Worm (Caenorhabditis elegans) whole organism, L4 larva: Measurements from ENCODE around the gene F21C10.10.

Experiments used
- F26F4.8 ChIP-seq: fragments of 200-800 bp; sonication (Bioruptor generic); conservative IDR thresholded peaks from 2 replicates; pipeline ENCODE4 v1.3.6; 2022; ENCODE audit warnings: missing genetic modification characterization, missing compliant biosample characterization
- F49E8.2 ChIP-seq: sonication (generic microtip); optimal IDR thresholded peaks from 2 replicates; lab custom pipeline; 2016; ENCODE audit warnings: missing compliant biosample characterization, mild to moderate bottlenecking, missing genetic modification characterization, borderline replicate concordance
- T20F7.1 ChIP-seq: fragments of 200-800 bp; sonication (Bioruptor generic); optimal IDR thresholded peaks from 2 replicates; lab custom pipeline; 2018; ENCODE audit warnings: mild to moderate bottlenecking, missing genetic modification characterization, missing compliant biosample characterization
- Y105C5A.15 ChIP-seq: fragments of 200-800 bp; sonication (Bioruptor generic); IDR thresholded peaks from 2 replicates; pipeline ENCODE4 v1.3.6; 2022; ENCODE audit warnings: missing genetic modification characterization, missing compliant biosample characterization
- aly-2 ChIP-seq: sonication (generic microtip); optimal IDR thresholded peaks from 2 replicates; lab custom pipeline; 2018; ENCODE audit warnings: missing biosample characterization, missing genetic modification characterization
- arid-1 ChIP-seq: fragments of 200-800 bp; sonication (Bioruptor generic); conservative IDR thresholded peaks from 2 replicates; pipeline ENCODE4 v1.3.6; 2022; ENCODE audit warnings: missing genetic modification reagents, missing genetic modification characterization, missing compliant biosample characterization
- attf-4 ChIP-seq: sonication (generic microtip); optimal IDR thresholded peaks from 3 replicates; lab custom pipeline; 2017; ENCODE audit warnings: missing biosample characterization, missing genetic modification characterization
- ceh-20 ChIP-seq: fragments of 200-800 bp; sonication (Bioruptor generic); IDR thresholded peaks from 2 replicates; pipeline ENCODE4 v1.3.6; 2022; ENCODE audit warnings: missing genetic modification reagents, missing genetic modification characterization, missing compliant biosample characterization
- ceh-62 ChIP-seq: sonication (generic microtip); optimal IDR thresholded peaks from 2 replicates; lab custom pipeline; 2017; ENCODE audit warnings: missing biosample characterization, missing genetic modification characterization
- cey-2 ChIP-seq: sonication (generic microtip); optimal IDR thresholded peaks from 3 replicates; lab custom pipeline; 2017; ENCODE audit warnings: missing genetic modification characterization, mild to moderate bottlenecking, missing compliant biosample characterization, antibody characterized with exemption, borderline replicate concordance; ENCODE audit not compliant: insufficient read depth
- daf-16 ChIP-seq, 3 experiments: sonication (generic microtip); optimal IDR thresholded peaks; 2 replicates each; lab custom pipeline; 2016 to 2017; ENCODE audit warnings: missing genetic modification characterization in 3 of 3, missing genetic modification reagents in 3 of 3, mild to moderate bottlenecking in 2 of 3, missing compliant biosample characterization in 2 of 3, missing biosample characterization in 1 of 3, moderate library complexity in 1 of 3
- daf-19 ChIP-seq: fragments of 200-800 bp; sonication (Bioruptor generic); conservative IDR thresholded peaks from 2 replicates; pipeline ENCODE4 v1.3.6; 2022; ENCODE audit warnings: missing genetic modification characterization, missing compliant biosample characterization
- dmd-8 ChIP-seq: fragments of 200-800 bp; sonication (Bioruptor generic); IDR thresholded peaks from 2 replicates; pipeline ENCODE4 v1.3.6; 2022; ENCODE audit warnings: missing genetic modification characterization, missing compliant biosample characterization
- dmd-9 ChIP-seq: fragments of 200-800 bp; sonication (Bioruptor generic); IDR thresholded peaks from 2 replicates; pipeline ENCODE4 v1.3.6; 2022; ENCODE audit warnings: missing genetic modification reagents, missing genetic modification characterization, missing compliant biosample characterization
- dve-1 ChIP-seq: sonication (generic microtip); optimal IDR thresholded peaks from 2 replicates; lab custom pipeline; 2017; ENCODE audit warnings: antibody characterized with exemption, mild to moderate bottlenecking, missing genetic modification characterization, missing compliant biosample characterization; ENCODE audit not compliant: insufficient read depth
- egl-43 ChIP-seq: fragments of 200-800 bp; sonication (Bioruptor generic); IDR thresholded peaks from 2 replicates; pipeline ENCODE4 v1.3.6; 2022; ENCODE audit warnings: missing genetic modification reagents, missing genetic modification characterization, missing compliant biosample characterization
- fos-1 ChIP-seq: fragments of 150-350 bp; optimal IDR thresholded peaks from 2 replicates; lab custom pipeline; 2014; ENCODE audit warnings: missing biosample characterization, missing genetic modification characterization
- gei-8 ChIP-seq: fragments of 200-800 bp; sonication (Bioruptor generic); optimal IDR thresholded peaks from 2 replicates; lab custom pipeline; 2018; ENCODE audit warnings: mild to moderate bottlenecking, missing genetic modification characterization, missing compliant biosample characterization
- lin-13 ChIP-seq: fragments of 150-350 bp; optimal IDR thresholded peaks from 2 replicates; lab custom pipeline; 2014; ENCODE audit warnings: missing biosample characterization, missing genetic modification reagents, missing genetic modification characterization
- lin-15B ChIP-seq: fragments of 150-350 bp; sonication (generic microtip); optimal IDR thresholded peaks from 3 replicates; lab custom pipeline; 2014; ENCODE audit warnings: missing biosample characterization, missing genetic modification characterization
- lin-39 ChIP-seq: fragments of 150-350 bp; optimal IDR thresholded peaks from 2 replicates; lab custom pipeline; 2014; ENCODE audit warnings: missing biosample characterization, missing genetic modification reagents, missing genetic modification characterization
- madf-5 ChIP-seq, 2 experiments: fragments of 200-800 bp; sonication (Bioruptor generic); IDR thresholded peaks; 2 replicates each; pipeline ENCODE4 v1.3.6; 2022; ENCODE audit warnings: missing compliant biosample characterization in 2 of 2, missing genetic modification characterization in 2 of 2
- mep-1 ChIP-seq: fragments of 150-350 bp; sonication (generic microtip); optimal IDR thresholded peaks from 3 replicates; lab custom pipeline; 2014; ENCODE audit warnings: missing biosample characterization, missing genetic modification characterization
- nhr-111 ChIP-seq: fragments of 200-800 bp; sonication (Bioruptor generic); optimal IDR thresholded peaks from 2 replicates; lab custom pipeline; 2018; ENCODE audit warnings: mild to moderate bottlenecking, missing genetic modification characterization, missing compliant biosample characterization
- nhr-76 ChIP-seq: fragments of 150-350 bp; optimal IDR thresholded peaks from 2 replicates; lab custom pipeline; 2014; ENCODE audit warnings: missing biosample characterization, missing genetic modification characterization
- rbr-2 ChIP-seq: sonication (generic microtip); optimal IDR thresholded peaks from 2 replicates; lab custom pipeline; 2016; ENCODE audit warnings: missing genotype, missing genetic modification characterization, missing compliant biosample characterization
- sdz-12 ChIP-seq: fragments of 200-800 bp; sonication (Bioruptor generic); optimal IDR thresholded peaks from 2 replicates; lab custom pipeline; 2018; ENCODE audit warnings: mild to moderate bottlenecking, missing genetic modification characterization, missing compliant biosample characterization
- skn-1 ChIP-seq: fragments of 150-350 bp; optimal IDR thresholded peaks from 2 replicates; lab custom pipeline; 2014; ENCODE audit warnings: missing biosample characterization, missing genetic modification characterization
- snpc-1.2 ChIP-seq: fragments of 200-800 bp; sonication (Bioruptor generic); IDR thresholded peaks from 2 replicates; pipeline ENCODE4 v1.3.6; 2022; ENCODE audit warnings: missing genetic modification reagents, missing genetic modification characterization, missing compliant biosample characterization
- spr-3 ChIP-seq: fragments of 200-800 bp; sonication (Bioruptor generic); optimal IDR thresholded peaks from 2 replicates; lab custom pipeline; 2018; ENCODE audit warnings: mild to moderate bottlenecking, missing genetic modification characterization, missing compliant biosample characterization
- tag-97 ChIP-seq: fragments of 200-800 bp; sonication (Bioruptor generic); IDR thresholded peaks from 2 replicates; pipeline ENCODE4 v1.3.6; 2022; ENCODE audit warnings: missing genetic modification characterization, missing compliant biosample characterization
- tra-1 ChIP-seq: fragments of 200-800 bp; sonication (Bioruptor generic); IDR thresholded peaks from 2 replicates; pipeline ENCODE4 v1.3.6; 2022; ENCODE audit warnings: missing genetic modification reagents, missing genetic modification characterization, missing compliant biosample characterization
- unc-62 ChIP-seq, 3 experiments: fragments of 150-350 bp in 1 of 3; sonication (generic microtip); optimal IDR thresholded peaks in 2 of 3; peaks in 1 of 3; 1 replicate in 1 of 3; 2 replicates in 2 of 3; lab custom pipeline; 2014 to 2017; ENCODE audit warnings: missing biosample characterization in 3 of 3, missing genetic modification characterization in 3 of 3, missing genetic modification reagents in 3 of 3, missing genotype in 1 of 3
- zfp-3 ChIP-seq: fragments of 200-800 bp; sonication (Bioruptor generic); conservative IDR thresholded peaks from 2 replicates; pipeline ENCODE4 v1.3.6; 2022; ENCODE audit warnings: missing genetic modification reagents, missing genetic modification characterization, missing compliant biosample characterization

Gene F21C10.10

ce11 chrV:9062341-9062740 is 33.7 kb upstream of the F21C10.10 start, which contains the start of gene C25E10.12:
TSS of gene C25E10.12 (minus strand) at chrV:9062441.
- no peak for TF ChIP-seq madf-5 (GFP tag; IDR thresholded peaks at IDR 0.05; lab: Robert Waterston, UW)
- TF ChIP-seq daf-16 (GFP tag; optimal IDR thresholded peaks at IDR 0.05; lab: Kevin White, UChicago): no peak
- TF ChIP-seq daf-16 (tag; optimal IDR thresholded peaks at IDR 0.05; lab: Kevin White, UChicago): no peak
- no peak for TF ChIP-seq rbr-2 (tag; lab: Kevin White, UChicago)
- no peak for TF ChIP-seq snpc-1.2 (GFP tag; lab: Robert Waterston, UW)
- TF ChIP-seq lin-15B (tag; lab: Kevin White, UChicago): no peak
- TF ChIP-seq cey-2: no peak
- no peak for TF ChIP-seq lin-39
- TF ChIP-seq spr-3 (GFP tag; lab: Kevin White, UChicago): no peak
- no peak for TF ChIP-seq Y105C5A.15 (GFP tag; lab: Robert Waterston, UW)
- TF ChIP-seq aly-2 (tag; lab: Kevin White, UChicago): no peak
- TF ChIP-seq dve-1 (tag; lab: Kevin White, UChicago): no peak
- no peak for TF ChIP-seq fos-1 (tag; lab: Kevin White, UChicago)
- no peak for TF ChIP-seq sdz-12
- no peak for TF ChIP-seq dmd-8 (GFP tag; lab: Robert Waterston, UW)
- TF ChIP-seq F26F4.8: no peak
- TF ChIP-seq T20F7.1 (GFP tag; lab: Kevin White, UChicago): no peak

ce11 chrV:9063134-9063533 is 32.9 kb upstream of the F21C10.10 start:
- TF ChIP-seq fos-1 (tag; lab: Kevin White, UChicago) (no peak), snpc-1.2 (GFP tag; lab: Robert Waterston, UW) (no peak), tag-97 (GFP tag; lab: Robert Waterston, UW) (no peak), nhr-111 (GFP tag; lab: Kevin White, UChicago) (no peak), ceh-62 (tag; lab: Kevin White, UChicago) (no peak)

ce11 chrV:9065001-9065400 is 31.1 kb upstream of the F21C10.10 start:
- TF ChIP-seq unc-62 (GFP tag; optimal IDR thresholded peaks at IDR 0.05 in 1 of 2; lab: Kevin White, UChicago): peak in 1 of 2 experiments; percentile 70
- no peak for TF ChIP-seq unc-62 (tag; optimal IDR thresholded peaks at IDR 0.05; lab: Kevin White, UChicago)
- TF ChIP-seq madf-5 (GFP tag; IDR thresholded peaks at IDR 0.05; lab: Robert Waterston, UW): no peak
- TF ChIP-seq, all 104 proteins: peak for 1

- TF ChIP-seq tra-1 (GFP tag; lab: Robert Waterston, UW) (no peak), unc-62 (GFP tag; optimal IDR thresholded peaks at IDR 0.05 in 1 of 2; lab: Kevin White, UChicago) (peak in 1 of 2 experiments; percentile 13), unc-62 (tag; optimal IDR thresholded peaks at IDR 0.05; lab: Kevin White, UChicago) (no peak)
Observed at ce11 chrV:9065915-9066314, 30.2 kb upstream of the F21C10.10 start.

- no peak for TF ChIP-seq F49E8.2 (tag; lab: Kevin White, UChicago)
- no peak for TF ChIP-seq sdz-12
- TF ChIP-seq daf-19: no peak
- TF ChIP-seq egl-43: no peak
- no peak for TF ChIP-seq snpc-1.2 (GFP tag; lab: Robert Waterston, UW)
- no peak for TF ChIP-seq gei-8 (GFP tag; lab: Kevin White, UChicago)
- no peak for TF ChIP-seq lin-15B (tag; lab: Kevin White, UChicago)
- no peak for TF ChIP-seq mep-1 (tag; lab: Kevin White, UChicago)
- TF ChIP-seq skn-1 (tag; lab: Kevin White, UChicago): no peak
- TF ChIP-seq lin-13: no peak
- no peak for TF ChIP-seq lin-39
- TF ChIP-seq arid-1 (GFP tag; lab: Robert Waterston, UW): no peak
- no peak for TF ChIP-seq ceh-20 (GFP tag; lab: Robert Waterston, UW)
- TF ChIP-seq nhr-76 (tag; lab: Kevin White, UChicago): no peak
- no peak for TF ChIP-seq dmd-9 (GFP tag; lab: Robert Waterston, UW)
- no peak for TF ChIP-seq attf-4
- no peak for TF ChIP-seq zfp-3 (GFP tag; lab: Robert Waterston, UW)
Observed at ce11 chrV:9067678-9068077, 28.4 kb upstream of the F21C10.10 start, which contains the start of gene fip-2. TSS of gene fip-2 (plus strand) at chrV:9067978.
